Worm (Caenorhabditis elegans) whole organism, L4 larva: ENCODE measurements around the gene tsen-2.
A peak's percentile ranks its signal among the peaks of the same experiment; 100 is the strongest.

Experiments
- lir-3 ChIP-seq: sonication (generic microtip); optimal IDR thresholded peaks from 2 replicates; lab custom pipeline; 2016; ENCODE audit warnings: mild to moderate bottlenecking, missing genetic modification characterization, missing compliant biosample characterization
- nhr-11 ChIP-seq: fragments of 150-350 bp; optimal IDR thresholded peaks from 2 replicates; lab custom pipeline; 2014; ENCODE audit warnings: missing biosample characterization, missing genetic modification characterization
- unc-62 ChIP-seq, 3 experiments: fragments of 150-350 bp in 1 of 3; sonication (generic microtip); optimal IDR thresholded peaks in 2 of 3; peaks in 1 of 3; 1 replicate in 1 of 3; 2 replicates in 2 of 3; lab custom pipeline; 2014 to 2017; ENCODE audit warnings: missing biosample characterization in 3 of 3, missing genetic modification characterization in 3 of 3, missing genetic modification reagents in 3 of 3, missing genotype in 1 of 3
- zfp-3 ChIP-seq: fragments of 200-800 bp; sonication (Bioruptor generic); conservative IDR thresholded peaks from 2 replicates; pipeline ENCODE4 v1.3.6; 2022; ENCODE audit warnings: missing genetic modification reagents, missing genetic modification characterization, missing compliant biosample characterization

DNA sequence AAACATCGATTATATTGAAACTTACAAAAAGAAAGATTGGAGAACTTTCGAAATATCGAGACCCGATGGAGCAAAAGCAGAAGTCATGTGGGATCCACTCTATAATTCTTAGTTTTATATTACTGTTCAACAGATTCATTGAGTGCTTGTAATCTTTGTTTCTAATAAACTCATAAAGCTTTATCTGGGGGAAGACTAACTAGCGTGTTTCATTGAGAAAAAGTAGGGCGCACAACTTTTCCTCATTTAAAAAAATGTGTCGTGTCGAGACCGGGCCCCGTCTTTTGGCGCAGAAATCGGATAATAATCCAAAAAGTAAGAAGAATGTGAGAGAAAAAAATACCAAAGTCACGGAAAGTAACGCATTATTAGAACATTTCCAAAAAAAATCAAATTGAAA is 11.7 kb upstream of the tsen-2 start, which contains the start of gene faah-4:
- TF ChIP-seq unc-62 (GFP tag; optimal IDR thresholded peaks at IDR 0.05 in 1 of 2; lab: Kevin White, UChicago) (peak in 1 of 2 experiments; percentile 13), unc-62 (tag; optimal IDR thresholded peaks at IDR 0.05; lab: Kevin White, UChicago) (no peak), lir-3 (no peak), zfp-3 (GFP tag; lab: Robert Waterston, UW) (no peak), nhr-11 (tag; lab: Kevin White, UChicago) (no peak)
